Worm (Caenorhabditis elegans): ENCODE results near the gene F56F10.1.

ce11 chrX:830185-830584 is 42.2 kb upstream of the F56F10.1 start:
- TF ChIP-seq eor-1 (tag; optimal IDR thresholded peaks at IDR 0.05) (no peak), snpc-4 (tag; optimal IDR thresholded peaks at IDR 0.05) (no peak), mdl-1 (tag; optimal IDR thresholded peaks at IDR 0.05) (no peak), elt-2 (tag; optimal IDR thresholded peaks at IDR 0.05) (no peak), nhr-76 (tag; optimal IDR thresholded peaks at IDR 0.05) (no peak), egl-27 (tag; optimal IDR thresholded peaks at IDR 0.05) (no peak)
